Worm (Caenorhabditis elegans) whole organism, L4 larva: Measurements from ENCODE around the gene nhr-175.

ENCODE experiments used
- F37D6.2 ChIP-seq: sonication (generic microtip); optimal IDR thresholded peaks from 2 replicates; lab custom pipeline; 2016; ENCODE audit warnings: mild to moderate bottlenecking, missing genetic modification characterization, missing compliant biosample characterization
- F44E2.7 ChIP-seq: fragments of 200-800 bp; sonication (Bioruptor generic); IDR thresholded peaks from 2 replicates; pipeline ENCODE4 v2.1.2; 2022; ENCODE audit warnings: missing genetic modification characterization, missing compliant biosample characterization
- R02D3.7 ChIP-seq: fragments of 150-350 bp; sonication (generic microtip); optimal IDR thresholded peaks from 3 replicates; lab custom pipeline; 2014; ENCODE audit warnings: missing biosample characterization, missing genetic modification characterization
- ZK546.5 ChIP-seq, 2 experiments: sonication (generic microtip); optimal IDR thresholded peaks; 2 replicates each; lab custom pipeline; 2017; ENCODE audit warnings: missing biosample characterization in 2 of 2, missing genetic modification characterization in 2 of 2
- aha-1 ChIP-seq: fragments of 150-350 bp; peaks from one replicate; lab custom pipeline; 2014; ENCODE audit warnings: missing biosample characterization, missing genetic modification characterization
- ama-1 ChIP-seq: fragments of 150-350 bp; optimal IDR thresholded peaks from 2 replicates; lab custom pipeline; 2014; ENCODE audit warnings: inconsistent platforms, mixed read lengths
- ceh-28 ChIP-seq: fragments of 150-350 bp; optimal IDR thresholded peaks from 2 replicates; lab custom pipeline; 2014; ENCODE audit warnings: missing biosample characterization, missing genetic modification reagents, missing genetic modification characterization
- cey-2 ChIP-seq: sonication (generic microtip); optimal IDR thresholded peaks from 3 replicates; lab custom pipeline; 2017; ENCODE audit warnings: missing genetic modification characterization, mild to moderate bottlenecking, missing compliant biosample characterization, antibody characterized with exemption, borderline replicate concordance; ENCODE audit not compliant: insufficient read depth
- ctbp-1 ChIP-seq: fragments of 200-800 bp; sonication (Bioruptor generic); IDR thresholded peaks from 2 replicates; pipeline ENCODE4 v1.3.6; 2022; ENCODE audit warnings: missing genetic modification reagents, missing genetic modification characterization, missing compliant biosample characterization
- daf-16 ChIP-seq, 3 experiments: sonication (generic microtip); optimal IDR thresholded peaks; 2 replicates each; lab custom pipeline; 2016 to 2017; ENCODE audit warnings: missing genetic modification characterization in 3 of 3, missing genetic modification reagents in 3 of 3, mild to moderate bottlenecking in 2 of 3, missing compliant biosample characterization in 2 of 3, missing biosample characterization in 1 of 3, moderate library complexity in 1 of 3
- daf-8 ChIP-seq: fragments of 200-800 bp; sonication (Bioruptor generic); IDR thresholded peaks from 2 replicates; pipeline ENCODE4 v1.3.6; 2022; ENCODE audit warnings: missing genetic modification characterization, missing compliant biosample characterization
- dmd-6 ChIP-seq: fragments of 200-800 bp; sonication (Bioruptor generic); IDR thresholded peaks from 2 replicates; pipeline ENCODE4 v1.3.6; 2022; ENCODE audit warnings: missing genetic modification reagents, missing genetic modification characterization, missing compliant biosample characterization
- dmd-8 ChIP-seq: fragments of 200-800 bp; sonication (Bioruptor generic); IDR thresholded peaks from 2 replicates; pipeline ENCODE4 v1.3.6; 2022; ENCODE audit warnings: missing genetic modification characterization, missing compliant biosample characterization
- dmd-9 ChIP-seq: fragments of 200-800 bp; sonication (Bioruptor generic); IDR thresholded peaks from 2 replicates; pipeline ENCODE4 v1.3.6; 2022; ENCODE audit warnings: missing genetic modification reagents, missing genetic modification characterization, missing compliant biosample characterization
- dve-1 ChIP-seq: sonication (generic microtip); optimal IDR thresholded peaks from 2 replicates; lab custom pipeline; 2017; ENCODE audit warnings: antibody characterized with exemption, mild to moderate bottlenecking, missing genetic modification characterization, missing compliant biosample characterization; ENCODE audit not compliant: insufficient read depth
- egl-27 ChIP-seq: sonication (generic microtip); optimal IDR thresholded peaks from 3 replicates; lab custom pipeline; 2017; ENCODE audit warnings: missing biosample characterization, missing genetic modification reagents, missing genetic modification characterization
- gei-8 ChIP-seq: fragments of 200-800 bp; sonication (Bioruptor generic); optimal IDR thresholded peaks from 2 replicates; lab custom pipeline; 2018; ENCODE audit warnings: mild to moderate bottlenecking, missing genetic modification characterization, missing compliant biosample characterization
- hlh-11 ChIP-seq: fragments of 200-800 bp; sonication (Bioruptor generic); optimal IDR thresholded peaks from 2 replicates; lab custom pipeline; 2018; ENCODE audit warnings: mild to moderate bottlenecking, missing genetic modification characterization, missing compliant biosample characterization
- hmg-1.1 ChIP-seq: fragments of 200-800 bp; sonication (Bioruptor generic); IDR thresholded peaks from 2 replicates; pipeline ENCODE4 v1.3.6; 2022; ENCODE audit warnings: missing genetic modification reagents, missing genetic modification characterization, missing compliant biosample characterization
- lim-7 ChIP-seq: fragments of 200-800 bp; sonication (Bioruptor generic); IDR thresholded peaks from 2 replicates; pipeline ENCODE4 v1.3.6; 2022; ENCODE audit warnings: missing genetic modification characterization, missing compliant biosample characterization
- lin-1 ChIP-seq: fragments of 200-800 bp; sonication (Bioruptor generic); IDR thresholded peaks from 2 replicates; pipeline ENCODE4 v1.3.6; 2022; ENCODE audit warnings: missing genetic modification reagents, missing genetic modification characterization, missing compliant biosample characterization
- lin-13 ChIP-seq: fragments of 150-350 bp; optimal IDR thresholded peaks from 2 replicates; lab custom pipeline; 2014; ENCODE audit warnings: missing biosample characterization, missing genetic modification reagents, missing genetic modification characterization
- lin-39 ChIP-seq: fragments of 150-350 bp; optimal IDR thresholded peaks from 2 replicates; lab custom pipeline; 2014; ENCODE audit warnings: missing biosample characterization, missing genetic modification reagents, missing genetic modification characterization
- lir-3 ChIP-seq: sonication (generic microtip); optimal IDR thresholded peaks from 2 replicates; lab custom pipeline; 2016; ENCODE audit warnings: mild to moderate bottlenecking, missing genetic modification characterization, missing compliant biosample characterization
- madf-5 ChIP-seq, 2 experiments: fragments of 200-800 bp; sonication (Bioruptor generic); IDR thresholded peaks; 2 replicates each; pipeline ENCODE4 v1.3.6; 2022; ENCODE audit warnings: missing compliant biosample characterization in 2 of 2, missing genetic modification characterization in 2 of 2
- mdt-29 ChIP-seq: fragments of 200-800 bp; sonication (Bioruptor generic); IDR thresholded peaks from 2 replicates; pipeline ENCODE4 v1.3.6; 2022; ENCODE audit warnings: missing genetic modification reagents, missing genetic modification characterization, missing compliant biosample characterization
- mep-1 ChIP-seq: fragments of 150-350 bp; sonication (generic microtip); optimal IDR thresholded peaks from 3 replicates; lab custom pipeline; 2014; ENCODE audit warnings: missing biosample characterization, missing genetic modification characterization
- mxl-3 ChIP-seq: fragments of 200-800 bp; sonication (Bioruptor generic); optimal IDR thresholded peaks from 2 replicates; lab custom pipeline; 2018; ENCODE audit warnings: mild to moderate bottlenecking, missing genetic modification characterization, missing compliant biosample characterization
- nhr-10 ChIP-seq: fragments of 150-350 bp; optimal IDR thresholded peaks from 2 replicates; lab custom pipeline; 2014; ENCODE audit warnings: missing biosample characterization, missing genetic modification characterization
- nhr-102 ChIP-seq: sonication (generic microtip); optimal IDR thresholded peaks from 2 replicates; lab custom pipeline; 2016; ENCODE audit warnings: mild to moderate bottlenecking, missing genetic modification characterization, moderate library complexity, missing compliant biosample characterization
- nhr-237 ChIP-seq: sonication (generic microtip); optimal IDR thresholded peaks from 2 replicates; lab custom pipeline; 2017; ENCODE audit warnings: missing biosample characterization, missing genetic modification characterization
- nhr-25 ChIP-seq: sonication (generic microtip); optimal IDR thresholded peaks from 2 replicates; lab custom pipeline; 2017; ENCODE audit warnings: missing genetic modification characterization, mild to moderate bottlenecking, missing compliant biosample characterization, antibody characterized with exemption, moderate library complexity, borderline replicate concordance; ENCODE audit not compliant: insufficient read depth
- nhr-28 ChIP-seq: fragments of 150-350 bp; optimal IDR thresholded peaks from 2 replicates; lab custom pipeline; 2014; ENCODE audit warnings: missing biosample characterization, missing genetic modification characterization
- nhr-42 ChIP-seq: fragments of 200-800 bp; sonication (Bioruptor generic); IDR thresholded peaks from 2 replicates; pipeline ENCODE4 v1.3.6; 2022; ENCODE audit warnings: missing genetic modification characterization, missing compliant biosample characterization
- nhr-48 ChIP-seq: sonication (generic microtip); optimal IDR thresholded peaks from 2 replicates; lab custom pipeline; 2016; ENCODE audit warnings: mild to moderate bottlenecking, missing genetic modification characterization, missing compliant biosample characterization
- nhr-77 ChIP-seq: fragments of 150-350 bp; optimal IDR thresholded peaks from 2 replicates; lab custom pipeline; 2014; ENCODE audit warnings: missing biosample characterization, missing genetic modification characterization
- pqm-1 ChIP-seq: sonication (generic microtip); optimal IDR thresholded peaks from 2 replicates; lab custom pipeline; 2017; ENCODE audit warnings: missing biosample characterization, missing genetic modification characterization
- saeg-2 ChIP-seq: fragments of 200-800 bp; sonication (Bioruptor generic); IDR thresholded peaks from 2 replicates; pipeline ENCODE4 v1.3.6; 2022; ENCODE audit warnings: missing genetic modification reagents, missing genetic modification characterization, missing compliant biosample characterization
- tra-1 ChIP-seq: fragments of 200-800 bp; sonication (Bioruptor generic); IDR thresholded peaks from 2 replicates; pipeline ENCODE4 v1.3.6; 2022; ENCODE audit warnings: missing genetic modification reagents, missing genetic modification characterization, missing compliant biosample characterization
- zip-2 ChIP-seq: fragments of 150-350 bp; optimal IDR thresholded peaks from 2 replicates; lab custom pipeline; 2014; ENCODE audit warnings: missing biosample characterization, missing genetic modification characterization
- ztf-11 ChIP-seq: fragments of 150-350 bp; optimal IDR thresholded peaks from 2 replicates; lab custom pipeline; 2014; ENCODE audit warnings: missing biosample characterization, missing genetic modification characterization

The nhr-175 gene

DNA sequence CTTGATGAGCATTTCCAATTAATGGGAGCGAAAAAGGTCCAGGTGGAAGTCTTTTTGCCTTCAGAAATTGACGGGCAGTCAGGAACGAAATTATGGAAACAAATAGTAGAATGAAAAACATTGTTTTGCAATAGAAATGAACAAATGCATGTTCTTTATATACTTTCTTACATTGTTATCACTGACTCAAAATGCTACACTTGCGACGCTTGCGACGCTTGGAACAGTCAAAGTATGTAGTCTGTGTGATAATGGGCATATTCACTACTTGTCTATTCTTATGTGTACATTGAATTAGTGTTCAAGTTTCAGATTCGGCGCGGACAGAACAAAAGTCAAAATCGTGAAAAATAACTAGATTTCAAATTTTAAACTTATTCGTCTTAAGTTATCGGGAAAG lies 31.9 kb downstream of the nhr-175 start, which contains the start of gene cyp-35C1:
TSS of gene cyp-35C1 (minus strand) at position 132 of the 400 bp plus-strand sequence.
- no peak for TF ChIP-seq F37D6.2 (tag; lab: Kevin White, UChicago)
- no peak for TF ChIP-seq nhr-42 (GFP tag; lab: Robert Waterston, UW)
- TF ChIP-seq dve-1 (tag; lab: Kevin White, UChicago): peak; percentile 19
- 0 out of 2 replicates have a peak, but pooled peaks have one; percentile 11 for TF ChIP-seq dmd-6 (GFP tag; lab: Robert Waterston, UW)
- peak; percentile 15 for TF ChIP-seq hlh-11 (tag; lab: Kevin White, UChicago)
- no peak for TF ChIP-seq daf-8 (GFP tag; lab: Robert Waterston, UW)
- TF ChIP-seq saeg-2 (GFP tag; lab: Robert Waterston, UW): 0 out of 2 replicates have a peak, but pooled peaks have one; percentile 33
- TF ChIP-seq aha-1 (tag; lab: Kevin White, UChicago): peak; percentile 49
- TF ChIP-seq dmd-9 (GFP tag; lab: Robert Waterston, UW): no peak
- no peak for TF ChIP-seq ZK546.5 (tag; optimal IDR thresholded peaks at IDR 0.05; lab: Kevin White, UChicago)
- TF ChIP-seq pqm-1 (tag; lab: Kevin White, UChicago): peak; percentile 12
- TF ChIP-seq nhr-77 (tag; lab: Kevin White, UChicago): peak; percentile 69
- no peak for TF ChIP-seq F44E2.7 (GFP tag; lab: Robert Waterston, UW)
- TF ChIP-seq nhr-10 (tag; lab: Kevin White, UChicago): no peak
- TF ChIP-seq ceh-28 (tag; lab: Kevin White, UChicago): no peak
- no peak for TF ChIP-seq daf-16 (GFP tag; optimal IDR thresholded peaks at IDR 0.05; lab: Kevin White, UChicago)
- peak; percentile 39 for TF ChIP-seq daf-16 (tag; optimal IDR thresholded peaks at IDR 0.05; lab: Kevin White, UChicago)
- TF ChIP-seq mep-1: no peak
- TF ChIP-seq nhr-28 (tag; lab: Kevin White, UChicago): peak; percentile 93
- TF ChIP-seq lin-1 (GFP tag; lab: Robert Waterston, UW): no peak
- no peak for TF ChIP-seq zip-2 (tag; lab: Kevin White, UChicago)
- TF ChIP-seq nhr-237 (tag; lab: Kevin White, UChicago): no peak
- no peak for TF ChIP-seq ctbp-1 (GFP tag; lab: Robert Waterston, UW)
- no peak for TF ChIP-seq tra-1 (GFP tag; lab: Robert Waterston, UW)
- TF ChIP-seq lin-13 (GFP tag; lab: Kevin White, UChicago): no peak
- no peak for TF ChIP-seq nhr-102 (tag; lab: Kevin White, UChicago)
- no peak for TF ChIP-seq mdt-29 (GFP tag; lab: Robert Waterston, UW)
- TF ChIP-seq gei-8 (GFP tag; lab: Kevin White, UChicago): no peak
- no peak for TF ChIP-seq egl-27 (tag; lab: Kevin White, UChicago)
- TF ChIP-seq, all 104 proteins: peak for 9

DNA sequence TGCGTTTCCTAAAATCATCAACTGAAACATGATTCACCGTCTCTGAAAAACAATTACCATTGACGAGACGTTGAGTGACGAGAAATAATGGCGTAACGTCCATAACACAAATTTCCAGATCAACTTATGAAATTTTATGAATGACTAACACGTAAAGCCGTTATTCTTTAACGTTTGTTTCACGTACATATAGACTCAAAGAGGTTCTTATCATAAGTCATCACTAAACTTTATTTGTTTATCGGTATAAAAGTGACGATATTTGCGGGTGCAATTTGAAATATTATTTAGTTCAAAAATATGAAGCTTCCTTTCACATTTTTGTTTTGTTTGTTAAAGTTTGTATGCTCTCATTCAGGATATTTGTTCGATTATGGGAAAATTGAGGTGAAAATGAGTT lies 32.7 kb downstream of the nhr-175 start, which contains the start of gene oac-3:
TSS of gene oac-3 (plus strand) at position 301 of the 400 bp plus-strand sequence.
- no peak for TF ChIP-seq egl-27 (tag; lab: Kevin White, UChicago)
- no peak for TF ChIP-seq daf-8 (GFP tag; lab: Robert Waterston, UW)
- no peak for TF ChIP-seq nhr-25 (tag; lab: Kevin White, UChicago)
- no peak for TF ChIP-seq madf-5 (GFP tag; IDR thresholded peaks at IDR 0.05; lab: Robert Waterston, UW)
- TF ChIP-seq nhr-28 (tag; lab: Kevin White, UChicago): no peak

DNA sequence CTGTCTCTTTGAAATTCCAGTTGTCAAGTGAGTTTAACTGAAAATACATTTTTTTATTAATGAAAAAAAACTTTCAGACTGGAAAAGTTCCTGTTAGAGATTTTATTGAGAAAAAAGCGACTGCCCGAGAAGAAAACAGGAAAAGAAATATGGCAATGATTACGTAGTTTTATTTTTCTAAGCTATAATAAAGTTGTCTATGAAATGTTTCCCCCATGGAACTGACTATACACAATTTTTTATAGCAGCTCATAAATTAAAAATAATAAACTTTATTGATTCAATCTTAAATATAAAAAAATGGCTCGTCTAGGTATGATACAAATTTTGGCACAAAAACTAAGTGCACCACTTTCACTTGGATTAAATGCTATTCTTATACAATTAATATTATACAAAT lies 36.0 kb downstream of the nhr-175 start, which contains the start of gene C06B3.1:
TSS of gene C06B3.1 (plus strand) at position 301 of the 400 bp plus-strand sequence.
- TF ChIP-seq lir-3 (no peak), dmd-8 (GFP tag; lab: Robert Waterston, UW) (no peak), ztf-11 (no peak), hmg-1.1 (GFP tag; lab: Robert Waterston, UW) (no peak), mxl-3 (GFP tag; lab: Kevin White, UChicago) (no peak), R02D3.7 (tag; lab: Kevin White, UChicago) (no peak), nhr-237 (tag; lab: Kevin White, UChicago) (no peak), hlh-11 (tag; lab: Kevin White, UChicago) (no peak), lin-39 (tag; lab: Kevin White, UChicago) (no peak), daf-8 (GFP tag; lab: Robert Waterston, UW) (no peak), nhr-48 (no peak), lim-7 (GFP tag; lab: Robert Waterston, UW) (no peak), ceh-28 (tag; lab: Kevin White, UChicago) (no peak), ama-1 (lab: Kevin White, UChicago) (no peak), cey-2 (no peak)
